In the genomic region with DNA sequence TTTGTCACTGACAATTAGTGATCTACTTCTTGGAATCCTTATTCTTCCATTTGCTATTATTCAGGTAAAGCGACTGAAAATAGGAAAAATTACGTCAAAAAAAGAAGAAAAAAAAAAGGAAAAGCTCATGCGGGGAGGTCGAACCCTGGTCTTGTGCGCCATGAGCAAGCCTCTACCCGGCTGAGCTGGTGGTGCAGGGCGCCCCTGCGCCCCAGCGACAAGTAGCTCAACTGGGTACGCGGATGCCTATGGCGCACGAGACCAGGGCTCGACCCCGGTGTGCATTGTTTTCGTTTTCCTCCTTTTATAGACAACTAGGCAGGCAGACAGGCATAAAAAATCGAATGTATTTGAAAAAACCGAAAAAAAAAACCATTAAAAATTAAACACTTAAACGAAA, we compare ENCODE assay signal across 2 worm cellular contexts.
TF ChIP-seq lines count a peak whose summit lies in the region.

No protein-coding gene starts in this region.

TF ChIP-seq in whole organism, L4 larva, 104 proteins besides CTCF, POLR2A, EP300 and RAD21:
- TF ChIP-seq unc-62 (GFP tag; optimal IDR thresholded peaks at IDR 0.05 in 1 of 2; lab: Kevin White, UChicago) (peak in 1 of 2 experiments; percentile 29), unc-62 (tag; optimal IDR thresholded peaks at IDR 0.05; lab: Kevin White, UChicago) (no peak), set-16 (GFP tag; IDR thresholded peaks at IDR 0.05; lab: Robert Waterston, UW) (peak; percentile 86), hif-1 (tag; optimal IDR thresholded peaks at IDR 0.05; lab: Kevin White, UChicago) (no peak)

TF ChIP-seq in whole organism, young adult, 124 proteins besides CTCF, POLR2A, EP300 and RAD21:
- TF ChIP-seq egrh-3 (GFP tag; IDR thresholded peaks at IDR 0.05; lab: Robert Waterston, UW) (peak; percentile 70; the same call in 1 of the 2 replicates), F55B11.4 (tag; optimal IDR thresholded peaks at IDR 0.05; lab: Kevin White, UChicago; ENCODE audit: borderline replicate concordance, insufficient read depth) (no peak), ztf-6 (GFP tag; IDR thresholded peaks at IDR 0.05; lab: Robert Waterston, UW) (no peak), rpc-1 (optimal IDR thresholded peaks at IDR 0.05; lab: Kevin White, UChicago) (no peak), rpc-1 (tag; optimal IDR thresholded peaks at IDR 0.05; lab: Kevin White, UChicago) (peak; percentile 9)
